Fruit fly (Drosophila melanogaster): ENCODE measurements around the gene CG14147.

DNA sequence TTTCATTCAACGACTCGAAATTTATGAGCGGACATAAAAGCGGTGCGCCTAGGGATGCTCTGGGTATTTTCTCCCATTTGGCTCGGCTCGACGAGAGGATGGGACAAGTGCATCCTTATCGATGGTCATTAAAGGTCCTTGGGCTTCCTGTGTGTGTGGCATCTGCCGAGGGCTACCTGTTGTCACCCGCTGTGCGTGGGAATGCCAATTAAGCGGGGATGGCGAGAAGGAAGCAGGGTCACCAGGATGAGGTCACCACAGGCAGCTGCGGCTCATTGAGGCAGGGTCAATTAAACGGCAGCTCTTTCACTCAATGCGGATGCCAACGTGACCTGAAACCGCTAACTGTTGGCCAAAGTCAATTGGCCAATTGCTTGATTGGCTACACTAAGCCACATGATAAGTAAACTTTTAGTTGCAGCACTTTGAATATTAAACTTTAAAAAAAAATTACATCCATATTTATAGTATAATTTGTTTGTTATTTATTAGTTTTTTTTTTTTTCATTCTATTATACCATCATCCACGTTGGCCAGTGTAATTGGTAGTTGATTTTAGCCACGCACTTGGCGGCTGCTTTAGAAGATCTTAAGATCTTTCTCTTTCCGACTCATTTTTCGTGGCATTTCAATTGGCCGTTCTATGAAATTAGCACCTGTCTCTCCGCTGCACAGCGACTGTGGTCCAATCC lies 5.7 kb upstream of the CG14147 start:
- TF ChIP-seq Dll (optimal IDR thresholded peaks at IDR 0.05) (no peak), CG8478 (optimal IDR thresholded peaks at IDR 0.05) (no peak), psq (optimal IDR thresholded peaks at IDR 0.05) (no peak)

All from whole organism.